Worm (Caenorhabditis elegans): ENCODE results near the gene M110.3.
A peak's percentile ranks its signal among the peaks of the same experiment; 100 is the strongest.

ce11 chrII:8222309-8223065 lies 6.1 kb upstream of the M110.3 start, which contains the start of gene dab-1:
- TF ChIP-seq nhr-237 (tag; optimal IDR thresholded peaks at IDR 0.05): peak; percentile 18
- TF ChIP-seq drap-1 (GFP tag; optimal IDR thresholded peaks at IDR 0.05): peak; percentile 8
- no peak for TF ChIP-seq nhr-76 (tag; optimal IDR thresholded peaks at IDR 0.05)
- no peak for TF ChIP-seq pha-4 (tag; optimal IDR thresholded peaks at IDR 0.05)
- no peak for TF ChIP-seq nhr-28 (tag; optimal IDR thresholded peaks at IDR 0.05)
- TF ChIP-seq blmp-1 (tag; optimal IDR thresholded peaks at IDR 0.05): no peak
- no peak for TF ChIP-seq unc-62 (GFP tag; optimal IDR thresholded peaks at IDR 0.05)
